Worm (Caenorhabditis elegans): ENCODE measurements around the gene tbc-9.

DNA sequence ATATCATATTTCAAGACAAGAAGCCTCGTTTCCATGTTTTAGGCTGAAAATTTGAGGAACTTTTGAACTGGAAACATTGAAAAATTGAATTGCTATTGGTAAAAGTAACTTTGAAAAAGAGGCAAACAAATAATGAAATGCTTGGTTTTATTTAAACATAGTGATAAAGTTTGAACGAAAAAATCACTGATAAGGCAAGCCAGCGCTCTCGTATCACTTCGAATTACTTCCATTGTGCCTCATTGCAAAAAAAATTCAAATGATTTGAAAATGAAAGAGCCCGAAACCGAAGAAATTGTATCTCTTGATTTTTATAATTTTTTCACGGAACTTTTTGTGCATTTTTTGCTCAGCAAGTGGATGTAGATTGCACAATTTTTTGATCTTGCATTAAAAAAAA lies 45.5 kb upstream of the tbc-9 start, which contains the start of gene F52G2.3:
- TF ChIP-seq him-1 (tag; optimal IDR thresholded peaks at IDR 0.05), result no peak
- no peak for TF ChIP-seq dao-5 (tag; optimal IDR thresholded peaks at IDR 0.05)

All from whole organism, L4/young adult.